Fruit fly (Drosophila melanogaster): ENCODE results near the gene CG34135.

DNA sequence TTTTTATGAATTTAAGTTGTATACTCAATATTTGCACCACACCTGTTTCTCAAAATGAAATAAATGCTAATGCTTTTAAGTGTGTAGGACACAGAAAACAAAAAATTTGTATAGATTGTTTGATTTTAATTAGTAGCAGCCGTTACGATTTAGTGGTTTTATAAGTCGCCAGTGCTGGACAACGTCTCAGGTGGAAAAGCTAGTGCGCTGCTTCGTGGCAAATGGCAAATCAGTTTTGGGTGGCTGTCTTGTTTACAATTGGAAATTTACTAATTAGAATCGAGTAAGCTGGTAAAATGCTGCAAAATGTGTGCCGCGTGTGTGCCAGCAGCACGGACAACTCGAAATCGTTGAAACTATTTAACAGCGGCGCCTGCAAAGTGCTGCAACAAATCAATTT, 41.4 kb downstream of the CG34135 start, which contains the start of gene CG8159:
- no peak for TF ChIP-seq Myc (optimal IDR thresholded peaks at IDR 0.05)
- no peak for TF ChIP-seq Dif (GFP tag; optimal IDR thresholded peaks at IDR 0.05; ENCODE audit: partially characterized antibody)
